Fruit fly (Drosophila melanogaster) whole organism, embryonic: ENCODE results near the gene CG43755.

Source experiments
- Abd-B ChIP-seq: fragments of 200-800 bp; sonication (Bioruptor generic); optimal IDR thresholded peaks from 2 replicates; lab custom pipeline; 2018; ENCODE audit warnings: missing biosample characterization, mild to moderate bottlenecking, missing genetic modification characterization, moderate library complexity
- Adf1 ChIP-seq: fragments of 200-800 bp; sonication (Bioruptor generic); IDR thresholded peaks from 2 replicates; pipeline ENCODE4 v1.3.6; 2022; ENCODE audit warnings: missing biosample characterization, missing genetic modification characterization
- Atf6 ChIP-seq: fragments of 200-800 bp; sonication (Bioruptor generic); IDR thresholded peaks from 2 replicates; pipeline ENCODE4 v1.3.6; 2022; ENCODE audit warnings: missing biosample characterization, missing genetic modification characterization
- Blimp-1 ChIP-seq: fragments of 200-800 bp; sonication (Bioruptor generic); optimal IDR thresholded peaks from 3 replicates; lab custom pipeline; 2018; ENCODE audit warnings: missing biosample characterization, missing genetic modification characterization, mild to moderate bottlenecking, moderate library complexity, missing genetic modification reagents
- CG10543 ChIP-seq: fragments of 200-800 bp; sonication (Bioruptor generic); optimal IDR thresholded peaks from 3 replicates; lab custom pipeline; 2017; ENCODE audit warnings: missing biosample characterization, mild to moderate bottlenecking, missing genetic modification characterization, moderate library complexity
- CG11504 ChIP-seq: fragments of 200-800 bp; sonication (Bioruptor generic); optimal IDR thresholded peaks from 3 replicates; lab custom pipeline; 2019; ENCODE audit warnings: missing biosample characterization, mild to moderate bottlenecking, missing genetic modification characterization, moderate library complexity
- CG11695 ChIP-seq: fragments of 200-800 bp; sonication (Bioruptor generic); IDR thresholded peaks from 3 replicates; pipeline ENCODE4 v1.3.6; 2022; ENCODE audit warnings: missing biosample characterization, missing genetic modification characterization
- CG15269 ChIP-seq: fragments of 200-800 bp; sonication (Bioruptor generic); optimal IDR thresholded peaks from 2 replicates; lab custom pipeline; 2018; ENCODE audit warnings: missing biosample characterization, mild to moderate bottlenecking, missing genetic modification characterization, moderate library complexity
- CG15696 ChIP-seq: fragments of 200-800 bp; sonication (Bioruptor generic); optimal IDR thresholded peaks from 2 replicates; lab custom pipeline; 2019; ENCODE audit warnings: missing biosample characterization, mild to moderate bottlenecking, missing genetic modification characterization, moderate library complexity
- CG16813 ChIP-seq: fragments of 200-800 bp; sonication (Bioruptor generic); IDR thresholded peaks from 3 replicates; pipeline ENCODE4 v1.3.6; 2022; ENCODE audit warnings: missing biosample characterization, missing genetic modification characterization; ENCODE audit not compliant: partially characterized antibody
- CG18599 ChIP-seq: fragments of 200-800 bp; sonication (Bioruptor generic); optimal IDR thresholded peaks from 3 replicates; lab custom pipeline; 2017; ENCODE audit warnings: missing biosample characterization, missing genetic modification characterization, mild to moderate bottlenecking, moderate library complexity, missing genetic modification reagents
- CG2875 ChIP-seq: fragments of 200-800 bp; sonication (Bioruptor generic); optimal IDR thresholded peaks from 2 replicates; lab custom pipeline; 2017; ENCODE audit warnings: missing biosample characterization, mild to moderate bottlenecking, missing genetic modification characterization, missing genetic modification reagents
- CG2889 ChIP-seq: fragments of 200-800 bp; sonication (Bioruptor generic); IDR thresholded peaks from 3 replicates; pipeline ENCODE4 v1.3.6; 2022; ENCODE audit warnings: missing biosample characterization, missing genetic modification characterization
- CG31365 ChIP-seq: fragments of 200-800 bp; sonication (Bioruptor generic); optimal IDR thresholded peaks from 2 replicates; lab custom pipeline; 2018; ENCODE audit warnings: missing biosample characterization, mild to moderate bottlenecking, missing genetic modification characterization
- CG4707 ChIP-seq: fragments of 200-800 bp; sonication (Bioruptor generic); optimal IDR thresholded peaks from 2 replicates; lab custom pipeline; 2018; ENCODE audit warnings: missing biosample characterization, mild to moderate bottlenecking, missing genetic modification characterization, moderate library complexity
- CG6765 ChIP-seq: fragments of 200-800 bp; sonication (Bioruptor generic); optimal IDR thresholded peaks from 3 replicates; lab custom pipeline; 2017; ENCODE audit warnings: missing biosample characterization, mild to moderate bottlenecking, missing genetic modification characterization
- CG7928 ChIP-seq: fragments of 200-800 bp; sonication (Bioruptor generic); optimal IDR thresholded peaks from 2 replicates; lab custom pipeline; 2017; ENCODE audit warnings: missing biosample characterization, mild to moderate bottlenecking, missing genetic modification characterization
- CG9932 ChIP-seq: fragments of 200-800 bp; sonication (Bioruptor generic); IDR thresholded peaks from 2 replicates; pipeline ENCODE4 v1.3.6; 2022; ENCODE audit warnings: missing biosample characterization, missing genetic modification characterization
- CTCF ChIP-seq: fragments of 200-800 bp; sonication (Bioruptor generic); optimal IDR thresholded peaks from 2 replicates; lab custom pipeline; 2017; ENCODE audit warnings: missing biosample characterization, mild to moderate bottlenecking, missing genetic modification characterization, moderate library complexity
- D19B ChIP-seq: fragments of 200-800 bp; sonication (Bioruptor generic); optimal IDR thresholded peaks from 2 replicates; lab custom pipeline; 2017; ENCODE audit warnings: missing biosample characterization, mild to moderate bottlenecking, missing genetic modification characterization
- Hey ChIP-seq: fragments of 200-800 bp; sonication (Bioruptor generic); optimal IDR thresholded peaks from 3 replicates; lab custom pipeline; 2018; ENCODE audit warnings: missing biosample characterization, mild to moderate bottlenecking, missing genetic modification characterization
- Jarid2 ChIP-seq: fragments of 200-800 bp; sonication (Bioruptor generic); optimal IDR thresholded peaks from 3 replicates; lab custom pipeline; 2017; ENCODE audit warnings: mild to moderate bottlenecking, missing biosample characterization, missing genetic modification reagents, missing genetic modification characterization
- Med ChIP-seq: fragments of 200-800 bp; sonication (Bioruptor generic); peaks from one replicate; lab custom pipeline; 2016; ENCODE audit warnings: missing biosample characterization, missing genetic modification characterization, mild to moderate bottlenecking, inconsistent platforms, moderate library complexity
- Oaz ChIP-seq: fragments of 200-800 bp; sonication (Bioruptor generic); IDR thresholded peaks from 2 replicates; pipeline ENCODE4 v1.3.6; 2022; ENCODE audit warnings: missing biosample characterization, missing genetic modification characterization
- Oli ChIP-seq: fragments of 200-800 bp; sonication (Bioruptor generic); optimal IDR thresholded peaks from 2 replicates; lab custom pipeline; 2018; ENCODE audit warnings: missing biosample characterization, mild to moderate bottlenecking, missing genetic modification characterization, moderate library complexity
- Opbp ChIP-seq: fragments of 200-800 bp; sonication (Bioruptor generic); IDR thresholded peaks from 3 replicates; pipeline ENCODE4 v1.3.6; 2022; ENCODE audit warnings: missing biosample characterization, missing genetic modification characterization; ENCODE audit not compliant: partially characterized antibody
- Poxn ChIP-seq: fragments of 200-800 bp; sonication (Bioruptor generic); IDR thresholded peaks from 2 replicates; pipeline ENCODE4 v1.3.6; 2022; ENCODE audit warnings: missing biosample characterization, missing genetic modification characterization
- Rfx ChIP-seq: fragments of 200-800 bp; sonication (Bioruptor generic); IDR thresholded peaks from 2 replicates; pipeline ENCODE4 v1.3.6; 2022; ENCODE audit warnings: missing biosample characterization, missing genetic modification characterization
- Six4 ChIP-seq: fragments of 200-800 bp; sonication (Bioruptor generic); optimal IDR thresholded peaks from 2 replicates; lab custom pipeline; 2016; ENCODE audit warnings: missing biosample characterization, missing genetic modification characterization
- Stat92E ChIP-seq, 3 experiments: fragments of >200 bp in 2 of 3; fragments of 200-800 bp in 1 of 3; sonication (Bioruptor generic) in 1 of 3; optimal IDR thresholded peaks; 2 replicates each; lab custom pipeline; 2017 to 2019; ENCODE audit warnings: missing biosample characterization in 3 of 3, missing genetic modification characterization in 3 of 3, mild to moderate bottlenecking in 1 of 3, moderate library complexity in 1 of 3
- abd-A ChIP-seq: fragments of 200-800 bp; sonication (Bioruptor generic); optimal IDR thresholded peaks from 3 replicates; lab custom pipeline; 2019; ENCODE audit warnings: missing biosample characterization, mild to moderate bottlenecking, missing genetic modification characterization, moderate library complexity
- ara ChIP-seq: fragments of 200-800 bp; sonication (Bioruptor generic); IDR thresholded peaks from 2 replicates; pipeline ENCODE4 v1.3.6; 2022; ENCODE audit warnings: missing biosample characterization, missing genetic modification characterization
- cwo ChIP-seq: fragments of 200-800 bp; sonication (Bioruptor generic); optimal IDR thresholded peaks from 3 replicates; lab custom pipeline; 2017; ENCODE audit warnings: missing biosample characterization, missing genetic modification characterization, mild to moderate bottlenecking, moderate library complexity, missing genetic modification reagents
- dati ChIP-seq: fragments of 200-800 bp; sonication (Bioruptor generic); IDR thresholded peaks from 2 replicates; pipeline ENCODE4 v1.3.6; 2022; ENCODE audit warnings: missing biosample characterization, missing genetic modification characterization
- exex ChIP-seq: fragments of 200-800 bp; sonication (Bioruptor generic); optimal IDR thresholded peaks from 4 replicates; lab custom pipeline; 2018; ENCODE audit warnings: missing biosample characterization, mild to moderate bottlenecking, missing genetic modification characterization, moderate library complexity
- gem ChIP-seq: fragments of 200-800 bp; sonication (Bioruptor generic); optimal IDR thresholded peaks from 2 replicates; lab custom pipeline; 2019; ENCODE audit warnings: missing biosample characterization, mild to moderate bottlenecking, missing genetic modification characterization, moderate library complexity
- gsb ChIP-seq: fragments of 200-800 bp; sonication (Bioruptor generic); IDR thresholded peaks from 2 replicates; pipeline ENCODE4 v1.3.6; 2022; ENCODE audit warnings: missing biosample characterization, missing genetic modification characterization
- kni ChIP-seq: fragments of 200-800 bp; sonication (Bioruptor generic); optimal IDR thresholded peaks from 3 replicates; lab custom pipeline; 2017; ENCODE audit warnings: mild to moderate bottlenecking, missing biosample characterization, missing genetic modification reagents, missing genetic modification characterization
- ranshi ChIP-seq: fragments of 200-800 bp; sonication (Bioruptor generic); IDR thresholded peaks from 2 replicates; pipeline ENCODE4 v1.3.6; 2022; ENCODE audit warnings: missing biosample characterization, missing genetic modification characterization
- run ChIP-seq: fragments of 200-800 bp; sonication (Bioruptor generic); optimal IDR thresholded peaks from 3 replicates; lab custom pipeline; 2018; ENCODE audit warnings: missing biosample characterization, mild to moderate bottlenecking, missing genetic modification characterization
- sd ChIP-seq: fragments of 200-800 bp; sonication (Bioruptor generic); optimal IDR thresholded peaks from 3 replicates; lab custom pipeline; 2018; ENCODE audit warnings: missing biosample characterization, mild to moderate bottlenecking, missing genetic modification characterization, moderate library complexity
- sr ChIP-seq: fragments of 200-800 bp; sonication (Bioruptor generic); IDR thresholded peaks from 3 replicates; pipeline ENCODE4 v1.3.6; 2022; ENCODE audit warnings: missing biosample characterization, missing genetic modification characterization
- vnd ChIP-seq: fragments of 200-800 bp; sonication (Bioruptor generic); IDR thresholded peaks from 3 replicates; pipeline ENCODE4 v1.3.6; 2022; ENCODE audit warnings: missing biosample characterization, missing genetic modification characterization; ENCODE audit not compliant: partially characterized antibody

The CG43755 gene

dm6 chr2L:307129-307528, 22.4 kb downstream of the CG43755 start (continued):
- TF ChIP-seq kni (peak; percentile 62), Abd-B (peak; percentile 11), Opbp (GFP tag; lab: Robert Waterston, UW) (no peak), Oaz (GFP tag; lab: Robert Waterston, UW) (no peak), Atf6 (0 out of 2 replicates have a peak, but pooled peaks have one; percentile 13), CG9932 (GFP tag; lab: Robert Waterston, UW) (0 out of 2 replicates have a peak, but pooled peaks have one; percentile 19), Stat92E (GFP tag; optimal IDR thresholded peaks at IDR 0.05; lab: Kevin White, UChicago) (no peak), cwo (peak; percentile 19), CG16813 (GFP tag; lab: Robert Waterston, UW) (0 out of 3 replicates have a peak, but pooled peaks have one; percentile 12), D19B (GFP tag; lab: Kevin White, UChicago) (no peak), Poxn (GFP tag; lab: Robert Waterston, UW) (no peak), Six4 (no peak), dati (GFP tag; lab: Robert Waterston, UW) (no peak), CG31365 (tag; lab: Kevin White, UChicago) (no peak), Med (no peak), CG4707 (GFP tag; lab: Kevin White, UChicago) (no peak), CG15696 (tag; lab: Kevin White, UChicago) (no peak), Oli (tag; lab: Kevin White, UChicago) (no peak), CG10543 (peak; percentile 50), ara (GFP tag; lab: Robert Waterston, UW) (0 out of 2 replicates have a peak, but pooled peaks have one; percentile 27), vnd (GFP tag; lab: Robert Waterston, UW) (no peak), gsb (GFP tag; lab: Robert Waterston, UW) (no peak), CG11504 (tag; lab: Kevin White, UChicago) (no peak), CG2889 (GFP tag; lab: Robert Waterston, UW) (0 out of 3 replicates have a peak, but pooled peaks have one; percentile 14), CG6765 (GFP tag; lab: Kevin White, UChicago) (no peak), CG7928 (GFP tag; lab: Kevin White, UChicago) (no peak), CG18599 (no peak), Jarid2 (peak; percentile 0), Blimp-1 (GFP tag; lab: Kevin White, UChicago) (no peak), exex (tag; lab: Kevin White, UChicago) (peak; percentile 1), Adf1 (GFP tag; lab: Robert Waterston, UW) (no peak), run (tag; lab: Kevin White, UChicago) (peak; percentile 39), CG15269 (no peak), CG2875 (GFP tag; lab: Kevin White, UChicago) (no peak), CG11695 (GFP tag; lab: Robert Waterston, UW) (no peak), abd-A (tag; lab: Kevin White, UChicago) (peak; percentile 93), Rfx (GFP tag; lab: Robert Waterston, UW) (no peak), gem (tag; lab: Kevin White, UChicago) (no peak), CTCF (no peak), sd (tag; lab: Kevin White, UChicago) (peak; percentile 54), Hey (peak; percentile 49), sr (GFP tag; lab: Robert Waterston, UW) (peak; percentile 11; the same call in 1 of the 3 replicates), ranshi (no peak)
